Fruit fly (Drosophila melanogaster): ENCODE data around the gene CG33003.

The CG33003 gene

dm6 chr2L:4393842-4394421 is 6.8 kb upstream of the CG33003 start, which contains the start of gene CG3652 (continued):
- TF ChIP-seq H15 (GFP tag; IDR thresholded peaks at IDR 0.05) (no peak), cato (GFP tag; optimal IDR thresholded peaks at IDR 0.05; ENCODE audit: borderline replicate concordance) (no peak), CG4854 (GFP tag; optimal IDR thresholded peaks at IDR 0.05) (no peak), Ravus (GFP tag; IDR thresholded peaks at IDR 0.05) (no peak), CG12219 (GFP tag; optimal IDR thresholded peaks at IDR 0.05) (no peak), MESR4 (GFP tag; optimal IDR thresholded peaks at IDR 0.05) (peak; percentile 54), sna (GFP tag; IDR thresholded peaks at IDR 0.05; ENCODE audit: partially characterized antibody) (peak; percentile 18; the same call in 1 of the 2 replicates), Kr (GFP tag; optimal IDR thresholded peaks at IDR 0.05) (no peak), dpn (GFP tag; optimal IDR thresholded peaks at IDR 0.05) (peak; percentile 4 to 48), CG13424 (tag; optimal IDR thresholded peaks at IDR 0.05) (peak; percentile 28), CG11247 (GFP tag; IDR thresholded peaks at IDR 0.05) (no peak), CG7357 (GFP tag; IDR thresholded peaks at IDR 0.05) (0 out of 3 replicates have a peak, but pooled peaks have one; percentile 36), CG12769 (tag; optimal IDR thresholded peaks at IDR 0.05) (no peak), CG8281 (tag; optimal IDR thresholded peaks at IDR 0.05) (no peak), tx (GFP tag; optimal IDR thresholded peaks at IDR 0.05) (no peak), slou (GFP tag; optimal IDR thresholded peaks at IDR 0.05) (peak; percentile 27), CG32532 (GFP tag; IDR thresholded peaks at IDR 0.05) (0 out of 2 replicates have a peak, but pooled peaks have one; percentile 13)

- TF ChIP-seq CG34224 (GFP tag; IDR thresholded peaks at IDR 0.05; ENCODE audit: partially characterized antibody) (peak; percentile 88), CG34376 (GFP tag; optimal IDR thresholded peaks at IDR 0.05) (peak; percentile 53), CG4617 (GFP tag; optimal IDR thresholded peaks at IDR 0.05; ENCODE audit: borderline replicate concordance) (peak; percentile 34), NfI (GFP tag; optimal IDR thresholded peaks at IDR 0.05) (peak; percentile 70), CG12769 (tag; optimal IDR thresholded peaks at IDR 0.05) (no peak), odd (GFP tag; optimal IDR thresholded peaks at IDR 0.05) (no peak), CG1792 (GFP tag; optimal IDR thresholded peaks at IDR 0.05) (peak; percentile 14), ato (GFP tag; IDR thresholded peaks at IDR 0.05; ENCODE audit: partially characterized antibody) (peak; percentile 72), gcm (GFP tag; optimal IDR thresholded peaks at IDR 0.05) (no peak), NK7.1 (GFP tag; optimal IDR thresholded peaks at IDR 0.05) (peak; percentile 11), unc-4 (GFP tag; IDR thresholded peaks at IDR 0.05; ENCODE audit: partially characterized antibody) (peak; percentile 75), CG2116 (GFP tag; optimal IDR thresholded peaks at IDR 0.05) (peak; percentile 90), Asciz (GFP tag; optimal IDR thresholded peaks at IDR 0.05) (peak; percentile 31), Nf-YB (GFP tag; optimal IDR thresholded peaks at IDR 0.05) (peak; percentile 10), Hsf (GFP tag; optimal IDR thresholded peaks at IDR 0.05) (peak; percentile 20), hbn (GFP tag; IDR thresholded peaks at IDR 0.05; ENCODE audit: partially characterized antibody) (peak; percentile 77), CG15514 (GFP tag; optimal IDR thresholded peaks at IDR 0.05) (peak; percentile 54), Dad (GFP tag; optimal IDR thresholded peaks at IDR 0.05) (peak; percentile 50), zfh1 (GFP tag; IDR thresholded peaks at IDR 0.05) (peak; percentile 30; the same call in 1 of the 3 replicates), CG2889 (GFP tag; IDR thresholded peaks at IDR 0.05) (no peak), Camta (GFP tag; optimal IDR thresholded peaks at IDR 0.05) (peak; percentile 49), pb (GFP tag; optimal IDR thresholded peaks at IDR 0.05) (peak; percentile 36), Ets97D (GFP tag; optimal IDR thresholded peaks at IDR 0.05) (peak; percentile 97), sim (GFP tag; IDR thresholded peaks at IDR 0.05) (no peak), CG6765 (GFP tag; optimal IDR thresholded peaks at IDR 0.05) (peak; percentile 37), CG2875 (GFP tag; optimal IDR thresholded peaks at IDR 0.05) (peak; percentile 33), gfzf (GFP tag; optimal IDR thresholded peaks at IDR 0.05) (peak; percentile 20), eyg (GFP tag; optimal IDR thresholded peaks at IDR 0.05) (peak; percentile 44), Dll (GFP tag; IDR thresholded peaks at IDR 0.05; ENCODE audit: partially characterized antibody) (peak; percentile 85), dmrt11E (tag; optimal IDR thresholded peaks at IDR 0.05) (no peak), bigmax (GFP tag; optimal IDR thresholded peaks at IDR 0.05) (no peak)
Measured at dm6 chr2L:4403013-4403604, 2.4 kb downstream of the CG33003 start, which contains the start of gene Dim1. TSS of gene Dim1 (plus strand) at chr2L:4403251.
